Worm (Caenorhabditis elegans) whole organism, L3 larva: ENCODE data around the gene Y41D4A.7.

ENCODE experiments used
- ZK546.5 ChIP-seq: sonication (generic microtip); optimal IDR thresholded peaks from 2 replicates; lab custom pipeline; 2017; ENCODE audit warnings: missing biosample characterization, missing genetic modification characterization
- ama-1 ChIP-seq: fragments of 150-350 bp; optimal IDR thresholded peaks from 2 replicates; lab custom pipeline; 2018
- lin-15B ChIP-seq: fragments of 150-350 bp; optimal IDR thresholded peaks from 2 replicates; lab custom pipeline; 2014; ENCODE audit warnings: missing biosample characterization, missing genetic modification characterization
- mdl-1 ChIP-seq: fragments of 150-350 bp; optimal IDR thresholded peaks from 2 replicates; lab custom pipeline; 2014; ENCODE audit warnings: missing biosample characterization, missing genetic modification characterization
- zag-1 ChIP-seq: fragments of 150-350 bp; optimal IDR thresholded peaks from 2 replicates; lab custom pipeline; 2014; ENCODE audit warnings: missing biosample characterization, missing genetic modification characterization
- ztf-11 ChIP-seq: fragments of 150-350 bp; optimal IDR thresholded peaks from 2 replicates; lab custom pipeline; 2014; ENCODE audit warnings: missing biosample characterization, missing genetic modification characterization

DNA sequence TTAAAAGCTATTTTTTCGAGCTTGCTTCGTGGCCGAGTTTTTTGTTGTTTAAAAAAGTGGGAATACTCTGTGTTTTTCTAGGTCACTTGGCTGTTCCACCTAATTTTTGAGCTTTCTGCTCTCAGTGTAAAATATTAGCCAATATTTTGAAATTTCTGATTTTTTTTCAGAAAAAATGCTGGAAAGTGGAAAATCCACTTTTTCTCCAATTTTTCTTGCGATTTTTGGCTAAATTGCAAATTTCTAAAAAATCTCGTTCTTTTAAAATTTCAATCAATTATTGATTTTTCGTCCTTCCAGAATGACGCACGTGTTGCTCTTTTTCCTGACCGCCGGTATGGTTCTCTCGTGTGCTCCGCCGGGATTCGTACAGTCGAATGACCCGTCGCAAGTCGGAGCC lies 54.4 kb downstream of the Y41D4A.7 start, which contains the start of gene K08D12.4:
- TF ChIP-seq lin-15B (tag; lab: Kevin White, UChicago) (no peak), mdl-1 (tag; lab: Kevin White, UChicago) (no peak), ZK546.5 (no peak), ztf-11 (no peak), ama-1 (no peak), zag-1 (no peak)
